Worm (Caenorhabditis elegans) whole organism, mixed stage, embryonic: ENCODE results near the gene sri-57.

ENCODE experiments used
- bed-3 ChIP-seq: fragments of 200-800 bp; sonication (Bioruptor generic); optimal IDR thresholded peaks from 3 replicates; lab custom pipeline; 2018; ENCODE audit warnings: mild to moderate bottlenecking, missing genetic modification characterization, moderate library complexity, missing compliant biosample characterization
- blmp-1 ChIP-seq: fragments of 150-350 bp; optimal IDR thresholded peaks from 2 replicates; lab custom pipeline; 2014; ENCODE audit warnings: missing biosample characterization, missing genetic modification characterization
- ces-1 ChIP-seq: fragments of 150-350 bp; optimal IDR thresholded peaks from 2 replicates; lab custom pipeline; 2014; ENCODE audit warnings: missing biosample characterization, missing genetic modification reagents, missing genetic modification characterization
- elt-1 ChIP-seq: sonication (generic microtip); optimal IDR thresholded peaks from 2 replicates; lab custom pipeline; 2017; ENCODE audit warnings: missing genetic modification characterization, mild to moderate bottlenecking, missing compliant biosample characterization, antibody characterized with exemption, moderate library complexity, borderline replicate concordance; ENCODE audit not compliant: insufficient read depth
- flh-1 ChIP-seq: fragments of 200-800 bp; sonication (Bioruptor generic); optimal IDR thresholded peaks from 2 replicates; lab custom pipeline; 2018; ENCODE audit warnings: mild to moderate bottlenecking, missing genetic modification characterization, moderate library complexity, missing compliant biosample characterization
- lsy-2 ChIP-seq: fragments of 150-350 bp; optimal IDR thresholded peaks from 2 replicates; lab custom pipeline; 2014; ENCODE audit warnings: missing biosample characterization, missing genetic modification characterization
- nhr-237 ChIP-seq: fragments of 150-350 bp; optimal IDR thresholded peaks from 2 replicates; lab custom pipeline; 2014; ENCODE audit warnings: missing biosample characterization, missing genetic modification characterization
- nhr-28 ChIP-seq: fragments of 150-350 bp; optimal IDR thresholded peaks from 2 replicates; lab custom pipeline; 2014; ENCODE audit warnings: missing biosample characterization, missing genetic modification characterization
- nhr-76 ChIP-seq: sonication (generic microtip); optimal IDR thresholded peaks from 2 replicates; lab custom pipeline; 2017; ENCODE audit warnings: missing biosample characterization, missing genetic modification characterization
- snpc-4 ChIP-seq: fragments of 150-350 bp; optimal IDR thresholded peaks from 2 replicates; lab custom pipeline; 2014; ENCODE audit warnings: missing biosample characterization, missing genetic modification characterization
- tbx-8 ChIP-seq: fragments of 200-800 bp; sonication (Bioruptor generic); optimal IDR thresholded peaks from 2 replicates; lab custom pipeline; 2018; ENCODE audit warnings: mild to moderate bottlenecking, missing genetic modification characterization, moderate library complexity, missing compliant biosample characterization
- unc-39 ChIP-seq: fragments of 150-350 bp; optimal IDR thresholded peaks from 2 replicates; lab custom pipeline; 2014; ENCODE audit warnings: missing biosample characterization, missing genetic modification characterization
- unc-62 ChIP-seq: fragments of 150-350 bp; optimal IDR thresholded peaks from 2 replicates; lab custom pipeline; 2014; ENCODE audit warnings: missing biosample characterization, missing genetic modification reagents, missing genetic modification characterization
- ztf-11 ChIP-seq: fragments of 150-350 bp; optimal IDR thresholded peaks from 2 replicates; lab custom pipeline; 2014; ENCODE audit warnings: missing biosample characterization, missing genetic modification characterization

DNA sequence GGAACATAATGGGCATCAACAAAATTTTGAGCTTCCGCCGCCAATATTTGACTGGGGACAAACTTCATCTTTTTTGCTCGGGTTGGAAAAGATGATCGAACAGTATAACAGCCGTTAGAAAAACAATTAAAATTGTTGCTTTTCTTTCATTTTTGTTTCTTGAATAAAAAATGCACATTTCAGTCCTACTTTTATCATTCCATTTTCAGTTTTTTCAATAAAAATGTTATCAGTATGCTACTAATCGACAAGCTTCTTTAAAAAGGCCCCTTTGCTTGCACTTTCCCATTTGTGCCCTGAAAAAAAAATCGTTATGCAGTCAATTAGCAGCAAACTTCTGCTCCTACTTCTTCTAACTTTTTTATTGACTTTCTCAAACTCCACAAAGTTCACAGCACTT is 30.4 kb downstream of the sri-57 start, which contains the start of gene F22E5.7:
- no peak for TF ChIP-seq lsy-2 (tag; lab: Kevin White, UChicago)
- no peak for TF ChIP-seq ces-1
- no peak for TF ChIP-seq tbx-8
- no peak for TF ChIP-seq elt-1 (tag; lab: Kevin White, UChicago)
- TF ChIP-seq flh-1 (GFP tag; lab: Kevin White, UChicago) = no peak
- TF ChIP-seq bed-3 = no peak
- TF ChIP-seq unc-39 = no peak
- no peak for TF ChIP-seq snpc-4
- no peak for TF ChIP-seq ztf-11 (tag; lab: Kevin White, UChicago)
- no peak for TF ChIP-seq unc-62 (GFP tag; lab: Kevin White, UChicago)
- TF ChIP-seq blmp-1 (tag; lab: Kevin White, UChicago) = no peak
- no peak for TF ChIP-seq nhr-76 (tag; lab: Kevin White, UChicago)
- TF ChIP-seq nhr-28 = no peak
- no peak for TF ChIP-seq nhr-237 (tag; lab: Kevin White, UChicago)
